Worm (Caenorhabditis elegans) whole organism, young adult: ENCODE results near the gene srg-20.

Experiments
- D2030.7 ChIP-seq: fragments of 200-800 bp; sonication (Bioruptor generic); IDR thresholded peaks from 2 replicates; pipeline ENCODE4 v1.3.6; 2022; ENCODE audit warnings: missing genetic modification reagents, missing genetic modification characterization, missing compliant biosample characterization
- F33H1.4 ChIP-seq: fragments of 200-800 bp; sonication (Bioruptor generic); IDR thresholded peaks from 2 replicates; pipeline ENCODE4 v1.3.6; 2022; ENCODE audit warnings: missing genetic modification reagents, missing genetic modification characterization, missing compliant biosample characterization
- Y79H2A.3 ChIP-seq: fragments of 200-800 bp; sonication (Bioruptor generic); conservative IDR thresholded peaks from 2 replicates; pipeline ENCODE4 v1.3.6; 2022; ENCODE audit warnings: missing genetic modification reagents, missing genetic modification characterization, missing compliant biosample characterization
- athp-1 ChIP-seq: sonication (generic microtip); optimal IDR thresholded peaks from 2 replicates; lab custom pipeline; 2017; ENCODE audit warnings: mild to moderate bottlenecking, missing genetic modification characterization, missing compliant biosample characterization
- attf-5 ChIP-seq: fragments of 200-800 bp; sonication (Bioruptor generic); optimal IDR thresholded peaks from 2 replicates; lab custom pipeline; 2018; ENCODE audit warnings: mild to moderate bottlenecking, missing genetic modification characterization, missing compliant biosample characterization
- nfya-1 ChIP-seq: sonication (generic microtip); optimal IDR thresholded peaks from 2 replicates; lab custom pipeline; 2017; ENCODE audit warnings: antibody characterized with exemption, missing compliant biosample characterization, missing genetic modification characterization, borderline replicate concordance; ENCODE audit not compliant: insufficient read depth
- pha-4 ChIP-seq: fragments of 150-350 bp; sonication (generic microtip); optimal IDR thresholded peaks from 2 replicates; lab custom pipeline; 2014; ENCODE audit warnings: missing biosample characterization, missing genetic modification reagents, missing genetic modification characterization
- snpc-3.4 ChIP-seq: sonication (generic microtip); optimal IDR thresholded peaks from 2 replicates; lab custom pipeline; 2017; ENCODE audit warnings: missing genetic modification characterization, mild to moderate bottlenecking, missing compliant biosample characterization, antibody characterized with exemption, moderate library complexity, missing genotype, missing genetic modification reagents
- unc-130 ChIP-seq: sonication (generic microtip); optimal IDR thresholded peaks from 2 replicates; lab custom pipeline; 2016; ENCODE audit warnings: missing genetic modification reagents, missing genetic modification characterization, missing compliant biosample characterization
- ztf-28 ChIP-seq: fragments of 200-800 bp; sonication (Bioruptor generic); IDR thresholded peaks from 2 replicates; pipeline ENCODE4 v1.3.6; 2022; ENCODE audit warnings: missing genetic modification reagents, missing genetic modification characterization, missing compliant biosample characterization

- no peak for TF ChIP-seq pha-4 (tag; lab: Kevin White, UChicago)
- no peak for TF ChIP-seq snpc-3.4 (tag; lab: Kevin White, UChicago)
- TF ChIP-seq ztf-28 (GFP tag; lab: Robert Waterston, UW), result no peak
- TF ChIP-seq attf-5, result no peak
- no peak for TF ChIP-seq athp-1
- TF ChIP-seq nfya-1 (tag; lab: Kevin White, UChicago), result no peak
- TF ChIP-seq F33H1.4, result no peak
- no peak for TF ChIP-seq D2030.7
- no peak for TF ChIP-seq unc-130 (GFP tag; lab: Kevin White, UChicago)
- no peak for TF ChIP-seq Y79H2A.3
Measured at ce11 chrII:1597101-1598088, 39.1 kb upstream of the srg-20 start, which contains the start of gene bath-46.
